Worm (Caenorhabditis elegans) whole organism, mixed stage, embryonic: ENCODE results near the gene C45B11.9.

ENCODE experiments used
- nhr-237 ChIP-seq: fragments of 150-350 bp; optimal IDR thresholded peaks from 2 replicates; lab custom pipeline; 2014; ENCODE audit warnings: missing biosample characterization, missing genetic modification characterization
- nhr-28 ChIP-seq: fragments of 150-350 bp; optimal IDR thresholded peaks from 2 replicates; lab custom pipeline; 2014; ENCODE audit warnings: missing biosample characterization, missing genetic modification characterization
- snpc-4 ChIP-seq: fragments of 150-350 bp; optimal IDR thresholded peaks from 2 replicates; lab custom pipeline; 2014; ENCODE audit warnings: missing biosample characterization, missing genetic modification characterization
- unc-39 ChIP-seq: fragments of 150-350 bp; optimal IDR thresholded peaks from 2 replicates; lab custom pipeline; 2014; ENCODE audit warnings: missing biosample characterization, missing genetic modification characterization

DNA sequence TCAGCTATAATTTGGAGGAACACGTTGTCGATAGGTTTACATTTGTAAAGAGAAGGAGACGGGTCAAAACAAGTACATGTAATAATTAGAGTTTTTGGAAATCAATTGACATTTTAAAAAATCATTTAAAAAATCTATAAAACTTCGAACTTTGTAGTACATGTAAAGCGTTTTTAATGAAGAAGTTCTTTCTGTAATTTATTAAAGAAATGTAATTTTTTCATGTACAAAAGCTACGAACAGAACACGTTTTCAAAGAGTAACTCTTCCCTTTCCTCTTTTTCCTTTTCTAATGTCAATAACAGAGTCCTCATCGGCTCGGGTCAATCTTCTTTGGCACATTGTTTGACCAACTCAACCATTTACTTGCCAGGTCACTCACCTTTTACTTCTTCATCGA lies 3.6 kb downstream of the C45B11.9 start, which contains the start of gene C45B11.6:
- no peak for TF ChIP-seq unc-39
- no peak for TF ChIP-seq snpc-4 (tag; lab: Kevin White, UChicago)
- no peak for TF ChIP-seq nhr-237 (tag; lab: Kevin White, UChicago)
- TF ChIP-seq nhr-28 (tag; lab: Kevin White, UChicago): no peak
